Worm (Caenorhabditis elegans) whole organism, L3 larva: ENCODE results near the gene scyl-1.

Experiments
- ZK546.5 ChIP-seq: sonication (generic microtip); optimal IDR thresholded peaks from 2 replicates; lab custom pipeline; 2017; ENCODE audit warnings: missing biosample characterization, missing genetic modification characterization
- aly-2 ChIP-seq: fragments of 150-350 bp; optimal IDR thresholded peaks from 2 replicates; lab custom pipeline; 2014; ENCODE audit warnings: missing biosample characterization, missing genetic modification characterization
- ceh-82 ChIP-seq: fragments of 150-350 bp; optimal IDR thresholded peaks from 2 replicates; lab custom pipeline; 2014; ENCODE audit warnings: missing biosample characterization, missing genetic modification characterization
- elt-3 ChIP-seq, 3 experiments: fragments of 150-350 bp in 1 of 3; sonication (generic microtip) in 2 of 3; optimal IDR thresholded peaks; 2 replicates in 2 of 3; 4 replicates in 1 of 3; lab custom pipeline; 2014 to 2017; ENCODE audit warnings: missing biosample characterization in 3 of 3, missing genetic modification characterization in 3 of 3
- nfya-1 ChIP-seq: sonication (generic microtip); optimal IDR thresholded peaks from 2 replicates; lab custom pipeline; 2017; ENCODE audit warnings: missing genetic modification characterization, mild to moderate bottlenecking, missing compliant biosample characterization, antibody characterized with exemption, moderate library complexity; ENCODE audit not compliant: insufficient read depth
- nhr-11 ChIP-seq: fragments of 150-350 bp; optimal IDR thresholded peaks from 2 replicates; lab custom pipeline; 2014; ENCODE audit warnings: missing biosample characterization, missing genetic modification characterization
- nhr-25 ChIP-seq: sonication (generic microtip); optimal IDR thresholded peaks from 2 replicates; lab custom pipeline; 2017; ENCODE audit warnings: missing biosample characterization, missing genetic modification characterization
- nhr-28 ChIP-seq: fragments of 150-350 bp; optimal IDR thresholded peaks from 2 replicates; lab custom pipeline; 2014; ENCODE audit warnings: missing biosample characterization, missing genetic modification characterization
- pqm-1 ChIP-seq: fragments of 150-350 bp; optimal IDR thresholded peaks from 2 replicates; lab custom pipeline; 2017; ENCODE audit warnings: missing biosample characterization, missing genetic modification characterization, inconsistent platforms
- zag-1 ChIP-seq: fragments of 150-350 bp; optimal IDR thresholded peaks from 2 replicates; lab custom pipeline; 2014; ENCODE audit warnings: missing biosample characterization, missing genetic modification characterization

DNA sequence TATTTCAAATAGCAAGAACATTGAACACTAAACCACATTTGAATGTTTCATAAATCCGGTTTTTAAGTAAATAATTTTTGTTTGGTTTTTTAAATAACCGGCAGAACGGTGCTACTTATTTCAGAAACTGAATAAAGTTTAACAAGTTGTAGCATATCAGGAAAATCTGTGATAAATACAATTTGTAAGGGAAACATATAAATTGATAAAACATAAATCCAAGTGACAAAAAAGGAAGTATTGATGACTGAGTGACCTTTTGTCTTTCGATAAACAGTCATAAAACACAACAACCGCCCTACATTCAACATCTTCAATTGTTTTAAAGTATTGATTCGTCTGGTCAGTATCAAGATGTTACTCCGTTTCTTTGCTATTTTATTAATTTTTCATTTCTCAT, 46.3 kb downstream of the scyl-1 start, which contains the start of gene far-5:
- TF ChIP-seq aly-2 (tag; lab: Kevin White, UChicago) (no peak), pqm-1 (tag; lab: Kevin White, UChicago) (no peak), nfya-1 (tag; lab: Kevin White, UChicago) (no peak), elt-3 (tag; optimal IDR thresholded peaks at IDR 0.05; lab: Kevin White, UChicago) (no peak), ceh-82 (tag; lab: Kevin White, UChicago) (no peak), nhr-25 (tag; lab: Kevin White, UChicago) (no peak), zag-1 (tag; lab: Kevin White, UChicago) (no peak), nhr-28 (tag; lab: Kevin White, UChicago) (no peak), nhr-11 (tag; lab: Kevin White, UChicago) (no peak), ZK546.5 (tag; lab: Kevin White, UChicago) (no peak)
